Fruit fly (Drosophila melanogaster): ENCODE measurements around the gene CG5521.

DNA sequence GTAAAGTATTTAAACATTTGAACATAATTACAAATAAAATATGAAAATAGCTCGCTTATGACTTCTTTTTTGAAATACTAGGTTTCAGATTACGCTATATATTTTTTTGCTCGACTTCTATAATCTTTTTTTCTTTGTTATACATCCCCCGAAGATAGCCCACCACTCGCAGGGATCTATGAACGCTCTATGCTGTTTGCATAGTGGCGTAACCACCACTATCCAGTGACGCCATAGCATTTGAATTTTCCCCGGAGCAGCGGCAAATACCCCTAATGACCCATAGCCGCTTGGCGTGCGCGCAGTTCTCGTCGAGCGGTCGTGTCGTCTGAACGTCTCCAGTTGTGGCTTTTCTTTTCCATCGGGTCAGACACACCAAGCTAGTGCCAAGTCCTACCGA lies 11.5 kb downstream of the CG5521 start, which contains the start of the genes CG14253 and CG46313:
- TF ChIP-seq CG8632 (GFP tag; optimal IDR thresholded peaks at IDR 0.05) (no peak), achi (GFP tag; optimal IDR thresholded peaks at IDR 0.05) (no peak), CG34406 (GFP tag; optimal IDR thresholded peaks at IDR 0.05) (no peak), esn (GFP tag; optimal IDR thresholded peaks at IDR 0.05) (no peak), Met (GFP tag; optimal IDR thresholded peaks at IDR 0.05) (no peak), salr (GFP tag; optimal IDR thresholded peaks at IDR 0.05) (no peak), Hr39 (GFP tag; optimal IDR thresholded peaks at IDR 0.05) (no peak), CG11902 (GFP tag; optimal IDR thresholded peaks at IDR 0.05) (no peak), fd85E (GFP tag; optimal IDR thresholded peaks at IDR 0.05) (no peak), Eip78C (GFP tag) (no peak), Sox14 (GFP tag; optimal IDR thresholded peaks at IDR 0.05) (no peak)
